Worm (Caenorhabditis elegans): ENCODE results near the gene abf-3.
"Not testable (repeated sequence)": the region's sequence is repeated elsewhere in the genome, so short reads cannot be mapped to it uniquely, and the experiment has no call there.

DNA sequence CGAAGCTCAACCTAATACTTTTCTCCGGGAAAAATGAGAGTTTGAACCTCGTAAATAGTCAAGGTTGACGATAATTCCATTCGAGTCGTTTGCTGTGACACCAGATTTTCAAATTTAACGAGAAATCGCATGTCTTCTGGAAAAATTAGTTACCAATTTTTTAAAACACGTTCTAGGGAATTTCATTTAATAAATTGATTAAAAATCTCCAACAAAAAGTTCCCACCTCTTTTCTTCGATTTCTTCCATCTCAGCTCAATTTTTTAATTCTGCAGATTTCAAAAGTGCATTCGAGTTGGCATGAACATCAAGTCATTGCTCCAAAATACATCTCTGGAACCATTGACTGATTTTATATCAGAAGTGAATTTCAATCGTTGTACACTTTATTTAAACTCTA lies 5.7 kb downstream of the abf-3 start, which contains the start of gene nhr-282:
- not testable (repeated sequence) for TF ChIP-seq unc-62 (GFP tag; optimal IDR thresholded peaks at IDR 0.05 in 1 of 2); unc-62 (tag; optimal IDR thresholded peaks at IDR 0.05); unc-39 (tag; optimal IDR thresholded peaks at IDR 0.05); nhr-28 (tag; optimal IDR thresholded peaks at IDR 0.05); dve-1 (tag; optimal IDR thresholded peaks at IDR 0.05; ENCODE audit: insufficient read depth); Y5F2A.4 (GFP tag; optimal IDR thresholded peaks at IDR 0.05); lin-39 (tag; optimal IDR thresholded peaks at IDR 0.05)

All from whole organism, L4 larva.